Worm (Caenorhabditis elegans): ENCODE data around the gene srg-13.

Gene srg-13

DNA sequence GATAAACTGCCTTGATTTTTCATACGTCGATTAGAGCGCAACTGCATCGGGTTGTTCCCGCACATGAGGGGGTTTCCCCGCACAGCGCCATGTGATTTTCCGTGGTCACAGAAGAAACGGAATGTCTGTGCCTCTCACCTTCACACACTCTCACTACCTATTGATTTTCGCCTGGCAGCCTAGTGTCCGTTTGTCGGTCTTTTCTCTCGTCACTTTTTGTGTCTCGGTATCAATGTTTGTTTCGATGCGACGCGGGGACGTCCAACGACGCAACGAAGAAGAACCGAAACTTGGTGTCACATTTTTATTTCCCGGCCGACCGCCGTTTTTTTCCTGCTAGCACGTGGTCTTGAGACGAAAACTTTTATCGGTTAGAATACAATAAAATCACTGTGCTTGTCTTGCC, 22.7 kb upstream of the srg-13 start:
- TF ChIP-seq T22C8.4 (GFP tag; IDR thresholded peaks at IDR 0.05): peak; percentile 93
- TF ChIP-seq cog-1 (tag; optimal IDR thresholded peaks at IDR 0.05): peak; percentile 83
- no peak for TF ChIP-seq flt-1 (GFP tag; IDR thresholded peaks at IDR 0.05)
- TF ChIP-seq ztf-23 (GFP tag; IDR thresholded peaks at IDR 0.05): 0 out of 2 replicates have a peak, but pooled peaks have one; percentile 26

DNA sequence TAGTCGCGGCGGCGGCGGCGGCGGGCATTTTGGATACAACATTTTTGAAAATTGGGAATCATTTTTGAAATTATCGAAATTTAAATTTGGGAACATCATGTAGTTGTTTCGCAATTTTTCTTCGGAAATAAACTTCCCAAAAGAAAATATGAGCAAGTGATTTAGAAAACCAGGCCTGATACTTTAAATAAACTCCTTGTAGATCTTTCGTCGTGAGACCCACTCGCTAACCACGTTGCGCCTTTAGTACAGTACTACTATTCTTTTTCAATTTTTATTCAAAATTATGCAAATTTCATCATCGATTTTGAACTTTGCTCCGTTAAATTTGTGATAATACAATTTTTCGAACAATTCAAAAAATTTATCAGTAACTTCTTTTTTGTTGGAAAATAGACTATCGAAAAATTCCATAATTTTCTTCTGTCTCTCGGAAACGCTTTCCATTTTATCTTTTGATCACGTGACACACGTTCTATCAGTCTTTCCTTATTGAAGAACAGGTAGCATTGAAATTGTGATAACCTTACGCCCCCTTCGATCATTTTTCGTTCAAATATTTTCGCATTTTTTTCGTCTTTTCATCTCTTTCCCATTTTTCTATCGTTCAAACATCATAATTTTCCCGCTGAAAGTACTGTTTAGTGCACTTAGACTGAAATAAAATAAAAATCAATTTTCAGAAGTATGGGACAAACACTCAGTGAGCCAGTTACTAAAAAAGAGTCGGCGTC, 22.1 kb upstream of the srg-13 start, which contains the start of gene ppm-2:
Gene ppm-2, plus strand, starts transcription at position 684 of the 734 bp plus-strand sequence.
- TF ChIP-seq T22C8.4 (GFP tag; IDR thresholded peaks at IDR 0.05): no peak
- TF ChIP-seq ztf-29 (GFP tag; IDR thresholded peaks at IDR 0.05): no peak
- TF ChIP-seq cog-1 (tag; optimal IDR thresholded peaks at IDR 0.05): no peak
- no peak for TF ChIP-seq ref-1 (GFP tag; conservative IDR thresholded peaks at IDR 0.05)
- no peak for TF ChIP-seq klf-2 (GFP tag; conservative IDR thresholded peaks at IDR 0.05)
- TF ChIP-seq tab-1 (GFP tag; IDR thresholded peaks at IDR 0.05): no peak
- no peak for TF ChIP-seq ztf-23 (GFP tag; IDR thresholded peaks at IDR 0.05)
- no peak for TF ChIP-seq flt-1 (GFP tag; IDR thresholded peaks at IDR 0.05)

- TF ChIP-seq cog-1 (tag; optimal IDR thresholded peaks at IDR 0.05) (no peak), ztf-29 (GFP tag; IDR thresholded peaks at IDR 0.05) (no peak), T22C8.4 (GFP tag; IDR thresholded peaks at IDR 0.05) (no peak), klf-2 (GFP tag; conservative IDR thresholded peaks at IDR 0.05) (no peak), ztf-23 (GFP tag; IDR thresholded peaks at IDR 0.05) (no peak), ref-1 (GFP tag; conservative IDR thresholded peaks at IDR 0.05) (no peak), flt-1 (GFP tag; IDR thresholded peaks at IDR 0.05) (no peak), med-1 (GFP tag; optimal IDR thresholded peaks at IDR 0.05; ENCODE audit: insufficient read depth) (no peak), tab-1 (GFP tag; IDR thresholded peaks at IDR 0.05) (no peak)
Observed at ce11 chrIII:4653374-4653773, 18.7 kb upstream of the srg-13 start.

DNA sequence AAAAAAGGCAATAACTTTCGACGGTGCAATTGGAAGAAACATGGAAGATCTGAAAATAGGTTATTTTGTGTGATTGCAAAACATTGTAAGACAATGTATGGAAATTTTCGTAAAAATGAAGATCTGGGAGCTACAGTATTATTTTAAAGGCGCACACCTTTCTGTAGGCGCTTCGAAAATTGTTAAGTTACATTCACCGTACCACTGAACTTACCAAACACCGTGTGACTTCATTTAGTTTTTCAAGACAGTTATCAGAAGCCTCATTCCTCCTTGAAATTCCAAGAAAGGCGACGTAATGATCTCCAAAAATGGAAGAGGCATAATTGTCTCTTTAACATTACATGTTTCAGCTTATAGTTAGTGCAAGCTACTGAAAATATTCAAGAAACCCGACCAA, 18.1 kb upstream of the srg-13 start:
- no peak for TF ChIP-seq med-1 (GFP tag; optimal IDR thresholded peaks at IDR 0.05; ENCODE audit: insufficient read depth)
- no peak for TF ChIP-seq ref-1 (GFP tag; conservative IDR thresholded peaks at IDR 0.05)
- TF ChIP-seq ztf-23 (GFP tag; IDR thresholded peaks at IDR 0.05): no peak
- no peak for TF ChIP-seq cog-1 (tag; optimal IDR thresholded peaks at IDR 0.05)
- TF ChIP-seq tab-1 (GFP tag; IDR thresholded peaks at IDR 0.05): no peak

- no peak for TF ChIP-seq T22C8.4 (GFP tag; IDR thresholded peaks at IDR 0.05)
- no peak for TF ChIP-seq ztf-29 (GFP tag; IDR thresholded peaks at IDR 0.05)
- no peak for TF ChIP-seq cog-1 (tag; optimal IDR thresholded peaks at IDR 0.05)
- no peak for TF ChIP-seq med-1 (GFP tag; optimal IDR thresholded peaks at IDR 0.05; ENCODE audit: insufficient read depth)
- no peak for TF ChIP-seq ztf-23 (GFP tag; IDR thresholded peaks at IDR 0.05)
- no peak for TF ChIP-seq ref-1 (GFP tag; conservative IDR thresholded peaks at IDR 0.05)
- TF ChIP-seq tab-1 (GFP tag; IDR thresholded peaks at IDR 0.05): no peak
- TF ChIP-seq flt-1 (GFP tag; IDR thresholded peaks at IDR 0.05): no peak
- no peak for TF ChIP-seq klf-2 (GFP tag; conservative IDR thresholded peaks at IDR 0.05)
Observed at ce11 chrIII:4655402-4655801, 16.6 kb upstream of the srg-13 start, which contains the start of gene T23F11.2. Gene T23F11.2 (minus strand): TSS chrIII:4655502.

DNA sequence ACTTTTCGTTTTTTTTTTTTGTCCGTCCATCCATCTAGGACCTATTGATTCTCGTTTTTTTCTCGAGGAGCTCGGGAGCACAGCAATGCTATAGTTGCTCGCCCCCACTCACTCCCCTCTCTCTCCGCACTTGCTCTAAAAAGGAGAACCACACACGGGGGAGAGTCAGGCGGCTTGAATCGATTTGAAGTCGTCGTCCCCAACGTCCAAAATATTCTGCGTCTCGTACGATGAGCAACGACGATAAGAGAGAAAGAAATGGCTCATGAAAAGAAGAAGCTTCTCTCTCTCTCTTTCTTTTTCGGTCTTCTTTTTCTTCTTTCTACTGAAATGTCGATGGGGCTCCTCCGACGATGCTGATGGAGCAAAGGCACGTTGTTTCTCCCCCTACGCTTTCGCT, 15.6 kb upstream of the srg-13 start:
- no peak for TF ChIP-seq cog-1 (tag; optimal IDR thresholded peaks at IDR 0.05)
- TF ChIP-seq flt-1 (GFP tag; IDR thresholded peaks at IDR 0.05): no peak
- TF ChIP-seq ztf-23 (GFP tag; IDR thresholded peaks at IDR 0.05): 0 out of 2 replicates have a peak, but pooled peaks have one; percentile 22
- no peak for TF ChIP-seq T22C8.4 (GFP tag; IDR thresholded peaks at IDR 0.05)
- TF ChIP-seq ref-1 (GFP tag; conservative IDR thresholded peaks at IDR 0.05): no peak
- no peak for TF ChIP-seq klf-2 (GFP tag; conservative IDR thresholded peaks at IDR 0.05)

DNA sequence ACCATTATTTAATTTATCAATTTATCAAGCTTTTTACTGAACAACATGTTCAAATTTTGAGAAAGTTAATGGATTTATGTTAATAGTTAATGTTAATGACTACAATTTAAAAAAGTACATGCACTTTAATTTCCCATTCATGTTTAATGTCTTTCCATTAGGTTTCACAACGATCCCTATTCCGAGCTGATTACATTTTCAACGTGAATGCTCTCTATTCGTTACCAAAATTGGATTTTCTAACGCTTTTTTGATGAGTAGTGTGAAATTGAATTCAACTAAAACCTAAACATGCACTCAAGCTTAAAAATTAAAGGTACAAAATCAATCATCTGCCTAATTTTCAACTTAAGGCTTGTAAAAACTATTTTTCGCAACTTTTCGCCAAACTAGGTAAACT, 14.7 kb upstream of the srg-13 start:
- TF ChIP-seq ref-1 (GFP tag; conservative IDR thresholded peaks at IDR 0.05) (no peak), cog-1 (tag; optimal IDR thresholded peaks at IDR 0.05) (no peak), flt-1 (GFP tag; IDR thresholded peaks at IDR 0.05) (no peak), klf-2 (GFP tag; conservative IDR thresholded peaks at IDR 0.05) (no peak), T22C8.4 (GFP tag; IDR thresholded peaks at IDR 0.05) (no peak), ztf-29 (GFP tag; IDR thresholded peaks at IDR 0.05) (no peak), tab-1 (GFP tag; IDR thresholded peaks at IDR 0.05) (no peak), med-1 (GFP tag; optimal IDR thresholded peaks at IDR 0.05; ENCODE audit: insufficient read depth) (no peak), ztf-23 (GFP tag; IDR thresholded peaks at IDR 0.05) (no peak)

DNA sequence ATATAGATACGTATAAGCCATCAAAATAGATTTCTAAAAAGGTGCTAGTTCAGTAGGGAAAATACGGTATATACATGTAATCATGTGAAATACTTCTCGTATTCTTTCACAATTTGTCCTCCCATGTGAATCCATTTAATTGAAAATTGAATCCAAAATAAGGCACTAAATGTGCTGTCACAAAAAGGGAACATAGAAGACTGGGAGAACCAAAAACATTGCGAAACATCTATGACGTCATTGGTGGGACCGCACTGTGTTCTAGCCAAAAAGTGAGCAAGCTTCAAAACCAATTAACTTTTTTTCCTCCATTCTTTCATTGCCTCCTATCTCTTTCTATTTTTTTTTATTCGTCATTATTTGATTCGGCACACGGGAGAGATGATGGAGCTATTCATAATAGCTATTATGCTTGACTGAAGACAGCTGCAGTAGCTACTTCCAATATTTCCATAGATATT, 13.6 kb upstream of the srg-13 start, which contains the start of gene cdka-1:
Gene cdka-1, plus strand, starts transcription at position 411 of the 461 bp plus-strand sequence.
- TF ChIP-seq tab-1 (GFP tag; IDR thresholded peaks at IDR 0.05) (no peak), klf-2 (GFP tag; conservative IDR thresholded peaks at IDR 0.05) (no peak), flt-1 (GFP tag; IDR thresholded peaks at IDR 0.05) (no peak), ref-1 (GFP tag; conservative IDR thresholded peaks at IDR 0.05) (no peak), T22C8.4 (GFP tag; IDR thresholded peaks at IDR 0.05) (no peak), cog-1 (tag; optimal IDR thresholded peaks at IDR 0.05) (no peak), med-1 (GFP tag; optimal IDR thresholded peaks at IDR 0.05; ENCODE audit: insufficient read depth) (no peak), ztf-23 (GFP tag; IDR thresholded peaks at IDR 0.05) (no peak), ztf-29 (GFP tag; IDR thresholded peaks at IDR 0.05) (no peak)

ce11 chrIII:4659426-4659825, 12.6 kb upstream of the srg-13 start:
- no peak for TF ChIP-seq ztf-23 (GFP tag; IDR thresholded peaks at IDR 0.05)
- TF ChIP-seq ztf-29 (GFP tag; IDR thresholded peaks at IDR 0.05): no peak
- TF ChIP-seq klf-2 (GFP tag; conservative IDR thresholded peaks at IDR 0.05): no peak
- TF ChIP-seq med-1 (GFP tag; optimal IDR thresholded peaks at IDR 0.05; ENCODE audit: insufficient read depth): no peak
- no peak for TF ChIP-seq tab-1 (GFP tag; IDR thresholded peaks at IDR 0.05)
- no peak for TF ChIP-seq T22C8.4 (GFP tag; IDR thresholded peaks at IDR 0.05)
- TF ChIP-seq cog-1 (tag; optimal IDR thresholded peaks at IDR 0.05): no peak
- no peak for TF ChIP-seq ref-1 (GFP tag; conservative IDR thresholded peaks at IDR 0.05)
- TF ChIP-seq flt-1 (GFP tag; IDR thresholded peaks at IDR 0.05): no peak

- TF ChIP-seq med-1 (GFP tag; optimal IDR thresholded peaks at IDR 0.05; ENCODE audit: insufficient read depth) (no peak), flt-1 (GFP tag; IDR thresholded peaks at IDR 0.05) (no peak), ztf-23 (GFP tag; IDR thresholded peaks at IDR 0.05) (no peak), ztf-29 (GFP tag; IDR thresholded peaks at IDR 0.05) (no peak), cog-1 (tag; optimal IDR thresholded peaks at IDR 0.05) (no peak), T22C8.4 (GFP tag; IDR thresholded peaks at IDR 0.05) (no peak), klf-2 (GFP tag; conservative IDR thresholded peaks at IDR 0.05) (no peak), tab-1 (GFP tag; IDR thresholded peaks at IDR 0.05) (no peak), ref-1 (GFP tag; conservative IDR thresholded peaks at IDR 0.05) (no peak)
Observed at ce11 chrIII:4665272-4665671, 6.8 kb upstream of the srg-13 start, which contains the start of gene T23F11.4. Gene T23F11.4 (minus strand): TSS chrIII:4665372.

Data from whole organism, midembryonic.